Worm (Caenorhabditis elegans) whole organism, late embryonic: ENCODE data around the gene srsx-5.

Experiments used
- C08G9.2 ChIP-seq: sonication (generic microtip); optimal IDR thresholded peaks from 2 replicates; lab custom pipeline; 2016; ENCODE audit warnings: mild to moderate bottlenecking, missing genetic modification characterization, moderate library complexity, missing compliant biosample characterization
- T23F11.4 ChIP-seq: fragments of 200-800 bp; sonication (Bioruptor generic); optimal IDR thresholded peaks from 2 replicates; lab custom pipeline; 2018; ENCODE audit warnings: mild to moderate bottlenecking, missing genetic modification characterization, missing compliant biosample characterization
- ceh-18 ChIP-seq: sonication (generic microtip); optimal IDR thresholded peaks from 2 replicates; lab custom pipeline; 2016; ENCODE audit warnings: missing genetic modification characterization, missing compliant biosample characterization
- ceh-45 ChIP-seq: fragments of 200-800 bp; sonication (Bioruptor generic); IDR thresholded peaks from 2 replicates; pipeline ENCODE4 v1.3.6; 2022; ENCODE audit warnings: missing genetic modification reagents, missing genetic modification characterization, missing compliant biosample characterization
- ets-4 ChIP-seq: sonication (generic microtip); optimal IDR thresholded peaks from 2 replicates; lab custom pipeline; 2016; ENCODE audit warnings: missing genetic modification characterization, missing compliant biosample characterization
- fkh-6 ChIP-seq: sonication (generic microtip); optimal IDR thresholded peaks from 2 replicates; lab custom pipeline; 2016; ENCODE audit warnings: missing genetic modification characterization, missing compliant biosample characterization

DNA sequence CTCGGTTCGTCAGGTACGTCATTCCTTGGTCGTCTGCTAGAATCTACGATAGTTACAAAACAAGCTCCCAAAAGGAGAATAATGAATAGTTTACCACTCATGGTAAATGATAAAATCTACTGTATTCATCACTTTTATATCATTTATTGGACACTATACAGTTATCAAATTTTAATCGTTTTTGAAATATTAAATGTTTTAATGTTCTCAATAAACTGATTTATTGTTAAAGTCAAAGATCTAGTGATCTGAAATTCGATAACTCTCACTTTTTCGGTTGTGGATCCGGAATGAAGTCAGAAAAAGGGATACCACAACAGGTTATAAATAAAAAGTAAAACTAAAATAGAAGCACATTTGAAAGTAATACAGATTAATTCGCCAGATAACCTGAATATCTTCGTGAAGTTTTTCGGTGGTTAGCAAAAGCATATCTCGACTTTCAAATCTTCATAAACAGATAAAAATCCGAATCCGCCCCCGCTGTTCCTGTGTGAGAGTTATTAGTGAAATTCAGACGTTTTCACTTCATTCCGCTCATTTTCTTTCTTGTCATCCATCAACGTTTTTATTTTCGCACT lies 30.1 kb downstream of the srsx-5 start, which contains the start of the genes clec-217 and F26D11.2:
- TF ChIP-seq ceh-45 (GFP tag; lab: Robert Waterston, UW) (no peak), ets-4 (tag; lab: Kevin White, UChicago) (no peak), fkh-6 (tag; lab: Kevin White, UChicago) (no peak), ceh-18 (tag; lab: Kevin White, UChicago) (no peak), C08G9.2 (tag; lab: Kevin White, UChicago) (no peak), T23F11.4 (GFP tag; lab: Kevin White, UChicago) (no peak)
